Fruit fly (Drosophila melanogaster) whole organism: ENCODE measurements around the gene Rh3.

Experiments used
- CG8478 ChIP-seq: fragments of >200 bp; optimal IDR thresholded peaks from 2 replicates; lab custom pipeline; 2018; ENCODE audit warnings: inconsistent platforms
- Dll ChIP-seq: fragments of >200 bp; optimal IDR thresholded peaks from 2 replicates; lab custom pipeline; 2017
- pan ChIP-seq: fragments of >200 bp; optimal IDR thresholded peaks from 2 replicates; lab custom pipeline; 2017
- psq ChIP-seq: fragments of >200 bp; optimal IDR thresholded peaks from 2 replicates; lab custom pipeline; 2017
- usp ChIP-seq: fragments of >200 bp; optimal IDR thresholded peaks from 2 replicates; lab custom pipeline; 2017; ENCODE audit warnings: missing biosample characterization, missing genetic modification characterization, mixed read lengths

DNA sequence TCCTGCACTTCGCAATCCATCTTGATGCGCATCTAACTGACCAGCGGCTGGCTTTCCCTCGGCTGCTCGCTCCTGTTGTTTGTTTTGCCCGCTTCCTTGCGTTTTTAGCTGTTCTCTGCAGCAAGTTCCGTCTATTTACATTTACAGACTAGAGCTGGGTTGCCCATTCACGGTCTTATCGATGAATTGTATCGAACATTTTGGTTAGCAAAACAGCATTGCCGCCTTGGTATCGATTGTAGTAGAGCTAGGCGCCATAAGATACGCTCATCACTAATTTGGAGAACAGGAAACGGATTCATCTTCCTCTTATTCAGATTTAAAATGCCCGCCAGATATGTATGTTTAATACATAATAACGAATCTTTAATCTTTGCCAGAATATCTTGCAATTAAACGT lies 46.4 kb downstream of the Rh3 start, which contains the start of gene Regnase-1:
- TF ChIP-seq Dll (lab: Kevin White, UChicago) = no peak
- no peak for TF ChIP-seq pan (lab: Kevin White, UChicago)
- no peak for TF ChIP-seq psq
- no peak for TF ChIP-seq usp (GFP tag; lab: Kevin White, UChicago)
- TF ChIP-seq CG8478 (lab: Kevin White, UChicago) = no peak
